Worm (Caenorhabditis elegans) whole organism, young adult: ENCODE measurements around the gene cat-1.

Experiments
- ZK185.1 ChIP-seq: sonication (generic microtip); optimal IDR thresholded peaks from 2 replicates; lab custom pipeline; 2016; ENCODE audit warnings: mild to moderate bottlenecking, missing genetic modification characterization, missing compliant biosample characterization; ENCODE audit not compliant: poor library complexity, severe bottlenecking
- bed-2 ChIP-seq: fragments of 200-800 bp; sonication (Bioruptor generic); IDR thresholded peaks from 2 replicates; pipeline ENCODE4 v1.3.6; 2022; ENCODE audit warnings: missing genetic modification reagents, missing genetic modification characterization, missing compliant biosample characterization
- lin-35 ChIP-seq, 3 experiments: fragments of 150-350 bp in 2 of 3; sonication (generic microtip) in 1 of 3; optimal IDR thresholded peaks; 2 replicates each; lab custom pipeline; 2014 to 2018; ENCODE audit warnings: missing biosample characterization in 3 of 3, missing genetic modification characterization in 3 of 3, missing genetic modification reagents in 3 of 3

- TF ChIP-seq ZK185.1 (tag; lab: Kevin White, UChicago) (no peak), bed-2 (GFP tag; lab: Robert Waterston, UW) (no peak), lin-35 (GFP tag; optimal IDR thresholded peaks at IDR 0.05; lab: Kevin White, UChicago) (no peak)
These were observed 9.6 kb upstream of the cat-1 start, which contains the start of gene C41G11.1 for ce11 chrX:5720124-5720523.
